Worm (Caenorhabditis elegans): ENCODE results near the gene ttr-10.

DNA sequence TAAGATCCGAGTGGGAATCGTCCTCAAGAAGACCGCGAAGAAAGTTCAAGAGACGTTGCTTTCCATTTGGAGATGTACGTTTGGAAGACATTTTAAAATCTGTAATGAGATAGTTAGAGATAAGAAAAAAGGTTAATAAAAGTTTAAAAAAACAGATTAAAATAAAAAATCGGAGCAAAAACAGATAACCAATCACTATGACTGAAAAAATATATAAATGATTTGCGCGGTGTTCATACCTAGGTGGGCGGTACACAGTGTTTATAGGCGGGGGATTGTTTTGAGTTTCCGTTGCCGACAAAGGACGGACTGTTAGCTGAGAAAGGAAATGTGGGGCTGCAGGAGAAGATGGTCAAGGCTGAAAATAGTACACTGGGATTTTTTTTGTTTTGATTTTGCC is 5.0 kb upstream of the ttr-10 start, which contains the start of gene ets-7:
- TF ChIP-seq Y105C5A.15 (GFP tag; IDR thresholded peaks at IDR 0.05) (no peak), nhr-28 (tag; optimal IDR thresholded peaks at IDR 0.05) (no peak), nhr-111 (GFP tag; optimal IDR thresholded peaks at IDR 0.05) (no peak)

Measured in whole organism, L4 larva.